Fruit fly (Drosophila melanogaster) whole organism, larva: Measurements from ENCODE around the gene CG15429.

Experiments used
- noc ChIP-seq: fragments of 200-800 bp; sonication (Bioruptor generic); optimal IDR thresholded peaks from 3 replicates; lab custom pipeline; 2019; ENCODE audit warnings: missing biosample characterization, mild to moderate bottlenecking, missing genetic modification characterization, moderate library complexity

CG15429 gene

dm6 chr2L:4350683-4351324, 2.0 kb upstream of the CG15429 start:
- no peak for TF ChIP-seq noc (tag; lab: Kevin White, UChicago)

dm6 chr2L:4355066-4355465, 2.3 kb downstream of the CG15429 start:
- no peak for TF ChIP-seq noc (tag; lab: Kevin White, UChicago)

dm6 chr2L:4359156-4359555, 6.4 kb downstream of the CG15429 start:
- no peak for TF ChIP-seq noc (tag; lab: Kevin White, UChicago)

DNA sequence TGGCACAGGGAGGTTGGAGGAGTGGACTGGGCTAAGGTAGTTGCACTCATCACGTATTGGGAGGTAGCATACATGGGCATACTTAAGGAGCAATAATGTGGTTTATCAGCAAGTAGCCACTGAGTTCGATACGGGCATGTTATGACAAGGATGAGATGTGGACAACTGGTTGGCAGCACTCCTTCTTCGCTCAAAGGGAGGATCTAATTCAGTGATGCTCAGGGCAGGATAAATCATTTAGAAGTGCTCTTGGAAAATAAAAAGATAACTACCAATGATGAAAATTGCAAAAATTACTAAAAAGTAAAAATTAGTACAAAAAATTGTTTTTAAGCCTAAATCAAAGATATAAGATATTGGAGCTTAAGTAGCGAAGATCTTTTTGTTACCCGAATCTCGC, 8.1 kb downstream of the CG15429 start:
- no peak for TF ChIP-seq noc (tag; lab: Kevin White, UChicago)

DNA sequence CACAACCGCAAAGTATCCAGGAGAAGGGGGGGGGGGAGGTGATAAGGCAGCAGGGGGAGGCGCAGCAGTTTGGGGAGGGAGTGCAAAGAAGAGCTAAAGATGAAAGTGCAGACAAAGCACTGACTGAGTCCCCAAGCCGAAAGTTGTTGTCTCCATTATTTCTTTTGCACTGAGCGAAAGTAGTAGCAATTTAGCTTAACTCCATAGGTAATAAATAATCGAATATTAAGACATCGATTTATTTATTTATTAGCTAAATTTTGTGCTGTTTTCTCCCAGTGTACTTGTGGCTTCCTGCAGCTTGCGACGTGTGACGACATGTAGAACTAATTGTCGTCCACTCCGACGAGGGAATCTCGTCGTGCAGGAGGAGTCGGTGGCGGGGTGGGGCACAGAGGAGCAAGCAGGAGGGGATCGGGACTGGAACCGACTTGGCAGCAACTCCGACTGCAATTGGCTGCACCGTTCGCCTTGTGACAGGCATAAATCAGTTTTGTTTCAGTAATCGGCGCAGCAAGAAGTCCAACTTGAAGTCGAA, 8.7 kb downstream of the CG15429 start, which contains the start of gene Traf4:
Traf4 (plus strand) TSS at position 488 of the 538 bp plus-strand sequence.
- no peak for TF ChIP-seq noc (tag; lab: Kevin White, UChicago)

DNA sequence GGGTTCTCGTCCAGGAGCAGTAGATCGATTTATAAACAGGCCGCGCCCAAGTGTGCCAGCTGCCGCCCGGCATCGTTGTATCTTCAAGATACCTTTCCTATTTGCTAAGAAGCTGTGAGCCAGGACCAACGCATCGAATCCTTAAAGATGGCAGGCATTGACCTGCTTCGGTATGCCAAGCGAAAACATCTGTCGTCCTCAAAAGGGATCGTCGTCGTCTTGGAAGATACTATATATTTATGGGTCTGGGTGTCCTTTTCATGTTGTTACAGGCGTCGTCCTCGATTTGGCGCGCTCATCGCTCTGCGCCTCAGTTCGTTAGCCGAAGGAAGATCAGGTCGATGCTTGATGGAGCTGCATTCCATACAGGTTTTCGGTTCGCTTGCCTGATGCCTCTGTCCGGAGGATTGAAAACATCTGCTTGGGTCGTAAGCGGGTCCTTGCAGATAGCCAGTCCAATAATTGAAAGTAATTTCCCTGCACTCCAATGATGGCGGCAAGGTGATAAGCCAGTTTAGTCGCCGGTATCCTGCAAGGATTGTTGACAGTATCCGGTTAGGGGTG, 11.0 kb downstream of the CG15429 start:
- no peak for TF ChIP-seq noc (tag; lab: Kevin White, UChicago)

dm6 chr2L:4364914-4365313, 12.1 kb downstream of the CG15429 start:
- no peak for TF ChIP-seq noc (tag; lab: Kevin White, UChicago)

- no peak for TF ChIP-seq noc (tag; lab: Kevin White, UChicago)
Observed at dm6 chr2L:4365792-4366326, 13.1 kb downstream of the CG15429 start.

DNA sequence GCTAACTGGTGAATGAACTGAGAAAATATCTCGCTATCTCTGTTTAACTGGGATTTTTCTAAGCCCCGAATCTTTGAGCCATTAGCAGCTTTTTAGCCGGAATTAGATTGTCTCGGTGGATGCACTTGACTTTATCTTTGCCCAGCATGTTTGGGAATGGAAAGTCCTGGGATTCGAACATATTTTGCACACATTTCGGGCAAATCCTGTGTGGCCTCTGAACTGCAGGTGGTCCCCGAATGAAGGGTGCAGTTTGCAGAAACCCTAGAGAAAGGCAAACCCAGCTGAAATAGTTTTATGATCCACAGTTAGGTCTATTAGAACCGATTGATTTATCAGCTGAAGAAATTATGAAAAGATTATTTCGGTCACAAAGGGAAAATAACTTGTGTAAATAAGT, 13.9 kb downstream of the CG15429 start:
- TF ChIP-seq noc (tag; lab: Kevin White, UChicago) = no peak

dm6 chr2L:4368553-4369268, 15.9 kb downstream of the CG15429 start:
- no peak for TF ChIP-seq noc (tag; lab: Kevin White, UChicago)

dm6 chr2L:4370007-4370521, 17.3 kb downstream of the CG15429 start:
- TF ChIP-seq noc (tag; lab: Kevin White, UChicago) = no peak

DNA sequence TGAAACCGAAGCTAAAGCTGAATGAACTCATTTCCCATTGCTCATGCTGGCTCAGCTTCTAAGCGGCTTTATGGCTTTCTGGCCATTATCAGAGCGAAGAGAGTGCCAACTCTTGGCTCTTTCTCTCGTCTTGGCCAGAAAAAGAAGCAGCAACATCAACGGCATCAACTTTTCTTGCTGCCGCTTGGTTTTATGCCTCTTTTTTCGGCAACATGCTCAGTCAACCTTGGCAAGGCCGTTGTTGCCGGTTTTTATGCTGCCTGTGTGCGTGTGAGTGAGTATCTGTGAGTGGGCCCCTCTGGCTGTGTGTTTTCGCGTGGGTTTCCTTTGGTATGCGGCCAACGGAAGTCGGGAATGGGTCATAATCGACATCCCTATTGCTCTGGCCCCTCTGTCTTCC, 17.8 kb downstream of the CG15429 start:
- TF ChIP-seq noc (tag; lab: Kevin White, UChicago) = no peak

DNA sequence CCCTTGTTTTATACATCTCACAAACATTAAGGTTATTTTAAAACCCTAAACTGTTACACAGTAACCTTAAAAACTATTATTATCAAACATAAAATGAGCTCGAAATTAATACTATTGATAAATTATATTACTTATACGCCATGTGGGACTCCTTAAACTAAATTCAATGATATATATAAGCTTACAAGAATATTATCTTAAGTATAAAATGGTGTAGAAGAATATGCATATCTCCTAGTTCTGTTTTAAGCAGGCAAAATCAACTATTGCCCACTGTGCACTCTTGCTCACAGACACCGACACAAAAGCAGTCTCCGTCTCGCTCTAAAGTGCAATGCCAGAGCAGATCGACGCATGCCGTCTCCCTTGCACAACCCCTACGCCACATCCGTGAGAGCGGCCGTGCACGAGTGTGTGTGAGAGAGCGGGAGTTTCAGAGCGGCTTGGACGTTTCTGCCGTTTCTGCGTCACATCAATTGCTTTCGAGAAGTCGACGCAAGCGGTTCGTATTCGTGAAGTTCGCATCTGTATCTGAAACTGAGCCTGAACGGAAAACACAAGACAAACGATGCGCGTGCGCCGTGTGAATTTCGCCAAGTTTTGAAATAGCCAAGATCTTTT, 18.9 kb downstream of the CG15429 start:
- no peak for TF ChIP-seq noc (tag; lab: Kevin White, UChicago)

dm6 chr2L:4372802-4373570, 20.2 kb downstream of the CG15429 start:
- TF ChIP-seq noc (tag; lab: Kevin White, UChicago) = no peak
